Worm (Caenorhabditis elegans) whole organism, L1 larva: Measurements from ENCODE around the gene nhr-1.

ENCODE experiments used
- Y116A8C.19 ChIP-seq: sonication (generic microtip); optimal IDR thresholded peaks from 2 replicates; lab custom pipeline; 2016; ENCODE audit warnings: missing compliant biosample characterization, missing genetic modification characterization, borderline replicate concordance
- ama-1 ChIP-seq: fragments of 150-350 bp; optimal IDR thresholded peaks from 2 replicates; lab custom pipeline; 2014
- ces-1 ChIP-seq: fragments of 150-350 bp; optimal IDR thresholded peaks from 2 replicates; lab custom pipeline; 2014; ENCODE audit warnings: missing biosample characterization, missing genetic modification reagents, missing genetic modification characterization
- efl-1 ChIP-seq, 4 experiments: fragments of 150-350 bp; optimal IDR thresholded peaks in 3 of 4; peaks in 1 of 4; 1 replicate in 1 of 4; 2 replicates in 3 of 4; lab custom pipeline; 2014; ENCODE audit warnings: missing biosample characterization in 2 of 4, missing genetic modification characterization in 2 of 4, missing genetic modification reagents in 2 of 4
- elt-2 ChIP-seq: sonication (generic microtip); optimal IDR thresholded peaks from 2 replicates; lab custom pipeline; 2016; ENCODE audit warnings: missing genetic modification characterization, mild to moderate bottlenecking, inconsistent platforms, missing compliant biosample characterization, missing genetic modification reagents
- elt-3 ChIP-seq, 6 experiments: fragments of 150-350 bp in 1 of 6; sonication (generic microtip); optimal IDR thresholded peaks; 2 replicates each; lab custom pipeline; 2017 to 2018; ENCODE audit warnings: missing biosample characterization in 6 of 6, missing genetic modification characterization in 6 of 6, inconsistent platforms in 1 of 6
- lin-39 ChIP-seq: fragments of 150-350 bp; optimal IDR thresholded peaks from 2 replicates; lab custom pipeline; 2014; ENCODE audit warnings: missing biosample characterization, missing genetic modification reagents, missing genetic modification characterization
- lir-3 ChIP-seq: sonication (generic microtip); optimal IDR thresholded peaks from 2 replicates; lab custom pipeline; 2016; ENCODE audit warnings: mild to moderate bottlenecking, missing genetic modification characterization, moderate library complexity, missing compliant biosample characterization; ENCODE audit not compliant: poor library complexity
- mdl-1 ChIP-seq, 2 experiments: fragments of 150-350 bp; optimal IDR thresholded peaks; 2 replicates each; lab custom pipeline; 2014 to 2017; ENCODE audit warnings: missing biosample characterization in 2 of 2, missing genetic modification characterization in 2 of 2, inconsistent platforms in 1 of 2
- pqm-1 ChIP-seq: sonication (generic microtip); optimal IDR thresholded peaks from 3 replicates; lab custom pipeline; 2017; ENCODE audit warnings: missing biosample characterization, missing genetic modification characterization
- snpc-4 ChIP-seq: fragments of 150-350 bp; optimal IDR thresholded peaks from 2 replicates; lab custom pipeline; 2014; ENCODE audit warnings: missing biosample characterization, missing genetic modification characterization
- ztf-11 ChIP-seq, 2 experiments: sonication (generic microtip); optimal IDR thresholded peaks; 2 replicates each; lab custom pipeline; 2016 to 2017; ENCODE audit warnings: missing genetic modification characterization in 2 of 2, missing biosample characterization in 1 of 2, missing compliant biosample characterization in 1 of 2
- ztf-4 ChIP-seq: fragments of 150-350 bp; optimal IDR thresholded peaks from 2 replicates; lab custom pipeline; 2014; ENCODE audit warnings: missing biosample characterization, missing genetic modification characterization

DNA sequence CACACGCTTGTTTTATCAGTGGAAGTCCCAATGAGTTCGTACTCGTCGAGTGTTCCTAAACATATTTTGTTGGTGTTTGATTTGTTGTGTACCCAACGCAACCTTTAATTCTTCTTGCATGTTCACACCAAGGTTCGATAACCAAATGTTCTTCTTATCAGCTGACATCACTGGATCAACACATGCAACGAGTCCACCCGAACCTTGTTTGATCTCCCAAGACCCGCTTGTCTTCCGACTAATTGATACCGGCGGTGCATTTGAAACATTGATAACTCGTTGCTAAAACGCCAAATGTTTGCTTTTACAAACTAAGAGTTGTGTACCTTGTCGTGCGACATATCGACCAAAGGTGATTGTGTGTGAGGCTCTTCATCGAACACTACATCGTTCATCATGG, 42.2 kb upstream of the nhr-1 start:
- no peak for TF ChIP-seq ama-1 (lab: Kevin White, UChicago)
- TF ChIP-seq elt-3 (tag; optimal IDR thresholded peaks at IDR 0.05; lab: Kevin White, UChicago), result no peak
- TF ChIP-seq elt-2, result peak; percentile 74
- TF ChIP-seq snpc-4 (tag; lab: Kevin White, UChicago), result no peak
- no peak for TF ChIP-seq efl-1 (optimal IDR thresholded peaks at IDR 0.05; lab: Kevin White, UChicago)
- no peak for TF ChIP-seq efl-1 (GFP tag; optimal IDR thresholded peaks at IDR 0.05 in 1 of 2; lab: Kevin White, UChicago)
- no peak for TF ChIP-seq Y116A8C.19
- no peak for TF ChIP-seq ces-1 (GFP tag; lab: Kevin White, UChicago)
- no peak for TF ChIP-seq ztf-11 (tag; optimal IDR thresholded peaks at IDR 0.05; lab: Kevin White, UChicago)
- TF ChIP-seq lin-39, result no peak
- TF ChIP-seq ztf-4 (tag; lab: Kevin White, UChicago), result no peak
- TF ChIP-seq lir-3, result no peak
- peak; percentile 64 for TF ChIP-seq pqm-1 (tag; lab: Kevin White, UChicago)
- TF ChIP-seq mdl-1 (tag; optimal IDR thresholded peaks at IDR 0.05; lab: Kevin White, UChicago), result peak in 1 of 2 experiments; percentile 18
